Worm (Caenorhabditis elegans): Measurements from ENCODE around the gene rbm-17.

Gene rbm-17

DNA sequence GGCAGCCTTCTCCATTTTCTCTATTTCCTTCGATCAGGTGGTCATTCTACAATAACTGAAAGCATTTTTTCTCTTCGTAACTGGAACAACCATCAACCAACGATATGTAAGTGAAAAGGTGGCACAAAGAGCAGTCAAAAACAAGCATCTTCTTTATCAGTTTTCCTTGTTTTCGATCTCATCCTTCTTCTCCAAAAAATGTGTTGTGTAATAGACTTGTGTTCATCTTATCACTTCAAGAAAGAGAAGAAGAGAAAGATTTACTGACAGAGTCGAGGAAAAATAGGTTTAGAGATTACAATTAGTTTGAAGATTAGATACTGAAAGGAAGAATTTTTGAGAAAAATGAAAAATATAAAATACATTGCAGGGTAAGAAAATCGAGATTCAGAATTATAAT, 7.2 kb downstream of the rbm-17 start (continued):
- no peak for TF ChIP-seq pag-3 (tag; optimal IDR thresholded peaks at IDR 0.05; ENCODE audit: borderline replicate concordance, insufficient read depth)
- TF ChIP-seq xbp-1 (tag; optimal IDR thresholded peaks at IDR 0.05): no peak
- TF ChIP-seq efl-1 (optimal IDR thresholded peaks at IDR 0.05): no peak
- TF ChIP-seq efl-1 (GFP tag; optimal IDR thresholded peaks at IDR 0.05 in 1 of 2): no peak
- TF ChIP-seq blmp-1 (tag; optimal IDR thresholded peaks at IDR 0.05): no peak

DNA sequence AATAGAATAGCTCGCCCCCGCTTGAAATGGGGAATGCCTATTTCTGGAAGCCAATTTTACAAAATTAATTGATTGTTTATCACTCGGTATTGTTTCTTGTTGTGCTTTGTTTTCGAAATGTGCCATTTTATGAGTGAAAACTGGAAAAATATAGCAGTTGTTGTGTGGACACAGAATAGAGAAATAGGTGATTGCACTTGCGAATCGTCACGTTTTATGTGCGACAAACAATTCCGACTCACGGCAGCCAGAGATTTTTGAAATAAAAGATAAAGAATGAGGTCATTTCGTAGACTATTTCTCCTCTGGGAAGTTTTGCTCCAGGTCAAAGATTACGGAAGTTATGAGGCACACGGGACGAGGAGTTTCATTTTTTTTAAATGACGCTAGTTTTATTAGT, 8.8 kb downstream of the rbm-17 start:
- no peak for TF ChIP-seq lin-13 (GFP tag; optimal IDR thresholded peaks at IDR 0.05)
- TF ChIP-seq irx-1 (tag; optimal IDR thresholded peaks at IDR 0.05): no peak
- TF ChIP-seq blmp-1 (tag; optimal IDR thresholded peaks at IDR 0.05): no peak
- TF ChIP-seq ceh-63 (GFP tag; optimal IDR thresholded peaks at IDR 0.05): no peak
- no peak for TF ChIP-seq xbp-1 (tag; optimal IDR thresholded peaks at IDR 0.05)
- no peak for TF ChIP-seq fkh-8 (tag; optimal IDR thresholded peaks at IDR 0.05)
- TF ChIP-seq nhr-90 (tag; optimal IDR thresholded peaks at IDR 0.05; ENCODE audit: poor library complexity): no peak
- TF ChIP-seq nhr-28 (tag; optimal IDR thresholded peaks at IDR 0.05): no peak
- no peak for TF ChIP-seq F16B12.6 (tag; optimal IDR thresholded peaks at IDR 0.05)
- peak; percentile 64 for TF ChIP-seq nhr-71 (tag; optimal IDR thresholded peaks at IDR 0.05)
- no peak for TF ChIP-seq pqm-1 (tag; optimal IDR thresholded peaks at IDR 0.05)
- TF ChIP-seq nhr-76 (tag; optimal IDR thresholded peaks at IDR 0.05): no peak
- TF ChIP-seq sup-37 (GFP tag; optimal IDR thresholded peaks at IDR 0.05): no peak
- no peak for TF ChIP-seq grh-1 (GFP tag; IDR thresholded peaks at IDR 0.05)
- no peak for TF ChIP-seq sox-4 (tag; optimal IDR thresholded peaks at IDR 0.05)
- TF ChIP-seq unc-30 (tag; optimal IDR thresholded peaks at IDR 0.05): no peak
- TF ChIP-seq ets-5 (GFP tag; IDR thresholded peaks at IDR 0.05): no peak
- TF ChIP-seq unc-130 (tag; optimal IDR thresholded peaks at IDR 0.05): peak; percentile 1
- TF ChIP-seq efl-3 (GFP tag; optimal IDR thresholded peaks at IDR 0.05): no peak
- TF ChIP-seq ceh-88 (GFP tag; IDR thresholded peaks at IDR 0.05): no peak
- no peak for TF ChIP-seq zag-1 (tag; optimal IDR thresholded peaks at IDR 0.05)
- TF ChIP-seq lsy-2 (tag; optimal IDR thresholded peaks at IDR 0.05): peak in 1 of 2 experiments; percentile 35
- no peak for TF ChIP-seq nhr-47 (tag; optimal IDR thresholded peaks at IDR 0.05)
- TF ChIP-seq nhr-20 (tag; optimal IDR thresholded peaks at IDR 0.05): peak; percentile 1
- no peak for TF ChIP-seq isw-1 (GFP tag; IDR thresholded peaks at IDR 0.05)
- no peak for TF ChIP-seq nhr-11 (tag; optimal IDR thresholded peaks at IDR 0.05)
- no peak for TF ChIP-seq ceh-82 (tag; optimal IDR thresholded peaks at IDR 0.05)
- TF ChIP-seq dpl-1 (GFP tag; optimal IDR thresholded peaks at IDR 0.05): no peak
- no peak for TF ChIP-seq lin-35 (GFP tag; optimal IDR thresholded peaks at IDR 0.05)
- no peak for TF ChIP-seq fkh-10 (GFP tag; optimal IDR thresholded peaks at IDR 0.05)
- TF ChIP-seq elt-3 (tag; optimal IDR thresholded peaks at IDR 0.05): no peak
- TF ChIP-seq nhr-19 (GFP tag; conservative IDR thresholded peaks at IDR 0.05): peak; percentile 34
- TF ChIP-seq fkh-4 (tag; optimal IDR thresholded peaks at IDR 0.05; ENCODE audit: borderline replicate concordance): no peak
- TF ChIP-seq snu-23 (GFP tag; optimal IDR thresholded peaks at IDR 0.05): peak; percentile 21
- no peak for TF ChIP-seq nhr-84 (tag; optimal IDR thresholded peaks at IDR 0.05)
- TF ChIP-seq ztf-4 (tag; optimal IDR thresholded peaks at IDR 0.05): no peak
- no peak for TF ChIP-seq vab-15 (tag; optimal IDR thresholded peaks at IDR 0.05)
- TF ChIP-seq C34B4.2 (tag; optimal IDR thresholded peaks at IDR 0.05): no peak
- TF ChIP-seq lin-14 (GFP tag; optimal IDR thresholded peaks at IDR 0.05): peak; percentile 40
- TF ChIP-seq rnt-1 (tag; optimal IDR thresholded peaks at IDR 0.05): peak; percentile 52
- TF ChIP-seq nhr-77 (tag; optimal IDR thresholded peaks at IDR 0.05): no peak
- TF ChIP-seq ceh-90 (tag; optimal IDR thresholded peaks at IDR 0.05): no peak
